Worm (Caenorhabditis elegans) whole organism, L1 larva: ENCODE measurements around the gene acdh-6.

Source experiments
- C04F5.9 ChIP-seq: sonication (generic microtip); optimal IDR thresholded peaks from 2 replicates; lab custom pipeline; 2016; ENCODE audit warnings: missing genetic modification characterization, missing compliant biosample characterization
- C16A3.4 ChIP-seq: fragments of 150-350 bp; optimal IDR thresholded peaks from 2 replicates; lab custom pipeline; 2014; ENCODE audit warnings: missing biosample characterization, missing genetic modification characterization
- Y116A8C.19 ChIP-seq: sonication (generic microtip); optimal IDR thresholded peaks from 2 replicates; lab custom pipeline; 2016; ENCODE audit warnings: missing compliant biosample characterization, missing genetic modification characterization, borderline replicate concordance
- aly-2 ChIP-seq: fragments of 150-350 bp; optimal IDR thresholded peaks from 2 replicates; lab custom pipeline; 2014; ENCODE audit warnings: missing biosample characterization, missing genetic modification characterization
- blmp-1 ChIP-seq: fragments of 150-350 bp; optimal IDR thresholded peaks from 2 replicates; lab custom pipeline; 2014; ENCODE audit warnings: missing biosample characterization, missing genetic modification characterization
- ceh-8 ChIP-seq: fragments of 200-800 bp; sonication (Bioruptor generic); optimal IDR thresholded peaks from 2 replicates; lab custom pipeline; 2018; ENCODE audit warnings: mild to moderate bottlenecking, missing genetic modification characterization, moderate library complexity, missing compliant biosample characterization
- dpl-1 ChIP-seq, 3 experiments: fragments of 150-350 bp in 2 of 3; sonication (generic microtip) in 1 of 3; optimal IDR thresholded peaks; 2 replicates each; lab custom pipeline; 2014 to 2017; ENCODE audit warnings: missing biosample characterization in 3 of 3, missing genetic modification characterization in 3 of 3, missing genetic modification reagents in 3 of 3
- dsc-1 ChIP-seq: sonication (generic microtip); optimal IDR thresholded peaks from 2 replicates; lab custom pipeline; 2016; ENCODE audit warnings: mild to moderate bottlenecking, missing genetic modification characterization, missing compliant biosample characterization
- egl-13 ChIP-seq: sonication (generic microtip); optimal IDR thresholded peaks from 2 replicates; lab custom pipeline; 2016; ENCODE audit warnings: missing genotype, missing genetic modification reagents, missing genetic modification characterization, missing compliant biosample characterization
- elt-2 ChIP-seq: sonication (generic microtip); optimal IDR thresholded peaks from 2 replicates; lab custom pipeline; 2016; ENCODE audit warnings: missing genetic modification characterization, mild to moderate bottlenecking, inconsistent platforms, missing compliant biosample characterization, missing genetic modification reagents
- elt-3 ChIP-seq, 6 experiments: fragments of 150-350 bp in 1 of 6; sonication (generic microtip); optimal IDR thresholded peaks; 2 replicates each; lab custom pipeline; 2017 to 2018; ENCODE audit warnings: missing biosample characterization in 6 of 6, missing genetic modification characterization in 6 of 6, inconsistent platforms in 1 of 6
- ets-5 ChIP-seq: fragments of 200-800 bp; sonication (Bioruptor generic); IDR thresholded peaks from 2 replicates; pipeline ENCODE4 v1.3.6; 2022; ENCODE audit warnings: missing genetic modification characterization, missing compliant biosample characterization
- fos-1 ChIP-seq: fragments of 150-350 bp; optimal IDR thresholded peaks from 2 replicates; lab custom pipeline; 2014; ENCODE audit warnings: missing biosample characterization, missing genetic modification characterization
- hlh-4 ChIP-seq: sonication (generic microtip); optimal IDR thresholded peaks from 2 replicates; lab custom pipeline; 2016; ENCODE audit warnings: mild to moderate bottlenecking, missing genetic modification characterization, missing compliant biosample characterization
- hpl-2 ChIP-seq: fragments of 150-350 bp; optimal IDR thresholded peaks from 2 replicates; lab custom pipeline; 2014; ENCODE audit warnings: missing biosample characterization, missing genetic modification reagents, missing genetic modification characterization
- irx-1 ChIP-seq: sonication (generic microtip); optimal IDR thresholded peaks from 2 replicates; lab custom pipeline; 2016; ENCODE audit warnings: missing genetic modification characterization, missing compliant biosample characterization
- lin-14 ChIP-seq: fragments of 200-800 bp; sonication (Bioruptor generic); optimal IDR thresholded peaks from 2 replicates; lab custom pipeline; 2018; ENCODE audit warnings: mild to moderate bottlenecking, missing genetic modification characterization, moderate library complexity, missing compliant biosample characterization
- lir-3 ChIP-seq: sonication (generic microtip); optimal IDR thresholded peaks from 2 replicates; lab custom pipeline; 2016; ENCODE audit warnings: mild to moderate bottlenecking, missing genetic modification characterization, moderate library complexity, missing compliant biosample characterization; ENCODE audit not compliant: poor library complexity
- mef-2 ChIP-seq: fragments of 150-350 bp; optimal IDR thresholded peaks from 2 replicates; lab custom pipeline; 2014; ENCODE audit warnings: missing biosample characterization, missing genetic modification characterization
- mep-1 ChIP-seq: fragments of 150-350 bp; optimal IDR thresholded peaks from 2 replicates; lab custom pipeline; 2014; ENCODE audit warnings: missing biosample characterization, missing genetic modification characterization
- nhr-20 ChIP-seq: sonication (generic microtip); optimal IDR thresholded peaks from 2 replicates; lab custom pipeline; 2016; ENCODE audit warnings: mild to moderate bottlenecking, missing genetic modification characterization, missing compliant biosample characterization
- nhr-47 ChIP-seq: sonication (generic microtip); optimal IDR thresholded peaks from 2 replicates; lab custom pipeline; 2016; ENCODE audit warnings: mild to moderate bottlenecking, missing genetic modification characterization, moderate library complexity, missing compliant biosample characterization
- nhr-71 ChIP-seq: sonication (generic microtip); optimal IDR thresholded peaks from 2 replicates; lab custom pipeline; 2016; ENCODE audit warnings: mild to moderate bottlenecking, missing genetic modification characterization, moderate library complexity, missing compliant biosample characterization
- nhr-84 ChIP-seq: sonication (generic microtip); optimal IDR thresholded peaks from 2 replicates; lab custom pipeline; 2017; ENCODE audit warnings: missing biosample characterization, missing genetic modification characterization
- nhr-85 ChIP-seq: sonication (generic microtip); peaks from one replicate; lab custom pipeline; 2016; ENCODE audit warnings: missing genetic modification characterization, inconsistent platforms, missing compliant biosample characterization
- nhr-90 ChIP-seq: sonication (generic microtip); optimal IDR thresholded peaks from 2 replicates; lab custom pipeline; 2016; ENCODE audit warnings: mild to moderate bottlenecking, missing genetic modification characterization, missing compliant biosample characterization; ENCODE audit not compliant: poor library complexity
- snu-23 ChIP-seq: sonication (generic microtip); optimal IDR thresholded peaks from 2 replicates; lab custom pipeline; 2016; ENCODE audit warnings: missing genetic modification characterization, missing compliant biosample characterization
- sptf-1 ChIP-seq: fragments of 150-350 bp; optimal IDR thresholded peaks from 2 replicates; lab custom pipeline; 2014; ENCODE audit warnings: missing biosample characterization, missing genetic modification characterization
- unc-30 ChIP-seq: sonication (generic microtip); optimal IDR thresholded peaks from 2 replicates; lab custom pipeline; 2017; ENCODE audit warnings: missing biosample characterization, missing genetic modification characterization
- unc-62 ChIP-seq: fragments of 150-350 bp; optimal IDR thresholded peaks from 2 replicates; lab custom pipeline; 2014; ENCODE audit warnings: missing biosample characterization, missing genetic modification reagents, missing genetic modification characterization
- unc-98 ChIP-seq: fragments of 200-800 bp; sonication (Bioruptor generic); IDR thresholded peaks from 2 replicates; pipeline ENCODE4 v1.3.6; 2022; ENCODE audit warnings: missing genetic modification characterization, missing compliant biosample characterization
- zip-4 ChIP-seq: fragments of 200-800 bp; sonication (Bioruptor generic); optimal IDR thresholded peaks from 2 replicates; lab custom pipeline; 2018; ENCODE audit warnings: mild to moderate bottlenecking, missing genetic modification characterization, moderate library complexity, missing compliant biosample characterization
- ztf-4 ChIP-seq: fragments of 150-350 bp; optimal IDR thresholded peaks from 2 replicates; lab custom pipeline; 2014; ENCODE audit warnings: missing biosample characterization, missing genetic modification characterization

acdh-6 gene

DNA sequence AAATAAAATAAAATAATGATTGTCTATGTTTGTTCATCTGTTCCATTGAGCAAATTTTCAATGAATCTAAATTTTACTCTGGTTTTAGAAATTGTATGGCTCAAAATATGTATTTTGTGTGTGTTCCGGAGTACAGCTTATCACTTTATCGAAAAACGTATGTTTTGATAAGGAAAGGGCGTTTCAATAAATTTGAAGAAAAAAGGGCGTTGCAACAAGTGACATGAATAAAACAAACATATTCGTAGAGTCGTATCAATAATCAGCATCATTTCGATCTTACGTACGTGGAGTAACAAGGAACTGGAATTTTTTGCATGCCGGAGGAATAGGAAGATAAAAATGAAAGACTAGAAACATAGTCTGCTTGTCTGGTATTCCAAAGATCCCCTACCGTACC is 33.2 kb downstream of the acdh-6 start:
- TF ChIP-seq nhr-47 (no peak), unc-62 (no peak), elt-3 (tag; optimal IDR thresholded peaks at IDR 0.05; lab: Kevin White, UChicago) (no peak), lin-14 (GFP tag; lab: Kevin White, UChicago) (peak; percentile 7), hlh-4 (tag; lab: Kevin White, UChicago) (no peak), elt-2 (tag; lab: Kevin White, UChicago) (peak; percentile 75)

DNA sequence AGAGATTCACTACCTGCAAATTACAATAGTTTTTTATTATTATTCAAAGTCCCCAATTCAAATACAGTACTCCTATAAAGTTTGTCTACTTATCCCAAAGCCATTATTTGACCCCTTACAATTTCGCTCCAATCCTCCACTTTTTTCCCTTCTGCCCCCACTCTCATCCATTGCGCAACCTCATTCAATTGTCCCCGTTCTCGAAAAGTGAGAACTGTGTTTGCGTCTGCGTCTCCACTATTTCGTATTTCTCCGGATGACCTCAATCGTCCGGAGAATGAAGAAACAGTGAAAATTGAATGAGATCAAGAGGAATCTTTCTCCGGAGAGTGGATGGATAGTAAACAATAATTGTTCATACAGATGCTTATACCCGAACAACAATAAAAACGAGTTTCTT is 35.8 kb downstream of the acdh-6 start:
- TF ChIP-seq unc-30 (tag; lab: Kevin White, UChicago) (no peak), lir-3 (tag; lab: Kevin White, UChicago) (no peak), hpl-2 (no peak), zip-4 (no peak), blmp-1 (tag; lab: Kevin White, UChicago) (peak; percentile 97)

DNA sequence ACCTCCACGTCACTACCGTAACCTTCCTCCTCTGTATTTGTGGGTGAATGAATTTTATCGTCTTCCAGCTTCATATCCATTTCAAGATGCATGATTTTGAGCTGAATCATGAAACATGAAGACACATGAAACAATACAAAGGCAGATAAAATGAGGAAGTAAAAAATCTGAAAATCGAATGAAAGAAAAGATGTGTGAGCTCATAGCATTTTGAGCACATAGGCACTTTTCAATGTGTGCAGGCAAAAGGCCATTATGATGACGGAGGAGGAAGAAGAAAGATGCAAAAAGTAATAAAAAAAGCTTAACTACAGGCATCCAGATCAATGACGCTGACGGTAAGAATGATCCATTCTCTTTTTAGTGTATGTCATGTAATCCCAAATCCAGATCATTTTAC is 36.8 kb downstream of the acdh-6 start, which contains the start of gene ztf-30:
TSS of gene ztf-30 (minus strand) at position 101 of the 400 bp plus-strand sequence.
- TF ChIP-seq aly-2 (no peak), dsc-1 (tag; lab: Kevin White, UChicago) (peak; percentile 24), sptf-1 (tag; lab: Kevin White, UChicago) (no peak), nhr-90 (tag; lab: Kevin White, UChicago) (no peak), unc-62 (no peak), nhr-85 (tag; lab: Kevin White, UChicago) (no peak), ets-5 (GFP tag; lab: Robert Waterston, UW) (no peak)

DNA sequence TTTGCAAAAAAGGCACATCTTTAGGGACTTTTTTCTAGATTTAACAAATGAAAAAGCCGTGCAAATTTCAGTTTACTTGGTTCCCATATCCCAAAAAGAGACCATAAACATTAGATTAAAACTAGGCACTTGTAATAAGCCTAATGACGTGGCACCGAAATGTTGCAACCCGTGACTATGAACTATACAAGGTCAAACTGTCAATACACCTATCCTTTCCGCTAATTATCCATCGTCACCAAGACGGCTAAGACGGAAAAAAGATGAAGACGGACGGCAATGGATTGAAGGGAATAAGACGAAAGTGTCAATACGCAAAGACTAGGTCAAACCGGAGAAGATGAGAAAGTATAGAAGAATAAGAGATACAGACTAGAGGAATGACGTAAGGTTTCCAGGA is 38.0 kb downstream of the acdh-6 start:
- TF ChIP-seq C16A3.4 (peak; percentile 19), nhr-20 (tag; lab: Kevin White, UChicago) (peak; percentile 8), fos-1 (tag; lab: Kevin White, UChicago) (no peak), nhr-85 (tag; lab: Kevin White, UChicago) (peak; percentile 62), dpl-1 (GFP tag; optimal IDR thresholded peaks at IDR 0.05; lab: Kevin White, UChicago) (peak in 1 of 3 experiments; percentile 8), snu-23 (GFP tag; lab: Kevin White, UChicago) (peak; percentile 12), Y116A8C.19 (tag; lab: Kevin White, UChicago) (no peak), unc-98 (GFP tag; lab: Robert Waterston, UW) (no peak), egl-13 (tag; lab: Kevin White, UChicago) (no peak), elt-3 (tag; optimal IDR thresholded peaks at IDR 0.05; lab: Kevin White, UChicago) (peak in 1 of 6 experiments; percentile 59), blmp-1 (tag; lab: Kevin White, UChicago) (peak; percentile 94), mep-1 (peak; percentile 53)

DNA sequence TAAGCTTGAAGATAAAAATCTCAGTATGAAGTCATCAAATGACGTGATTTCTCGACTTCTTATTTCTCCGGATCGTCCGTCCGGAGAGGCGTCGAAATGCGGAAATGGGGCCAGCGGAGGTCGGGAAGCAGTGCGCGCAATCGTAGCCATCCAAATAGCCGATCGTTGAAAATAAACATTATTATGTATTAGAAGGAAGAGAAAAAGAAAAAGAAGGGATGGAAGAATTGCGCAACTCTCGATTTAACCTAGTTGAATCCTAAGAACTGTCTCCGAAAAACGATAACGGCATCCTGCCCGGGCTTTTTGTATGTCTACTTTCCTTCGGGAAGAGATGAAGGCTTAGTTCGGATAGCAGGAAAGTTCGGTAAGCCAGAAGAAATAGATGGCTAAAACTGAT is 41.2 kb downstream of the acdh-6 start:
- no peak for TF ChIP-seq fos-1 (tag; lab: Kevin White, UChicago)
- TF ChIP-seq blmp-1 (tag; lab: Kevin White, UChicago) = peak; percentile 93

DNA sequence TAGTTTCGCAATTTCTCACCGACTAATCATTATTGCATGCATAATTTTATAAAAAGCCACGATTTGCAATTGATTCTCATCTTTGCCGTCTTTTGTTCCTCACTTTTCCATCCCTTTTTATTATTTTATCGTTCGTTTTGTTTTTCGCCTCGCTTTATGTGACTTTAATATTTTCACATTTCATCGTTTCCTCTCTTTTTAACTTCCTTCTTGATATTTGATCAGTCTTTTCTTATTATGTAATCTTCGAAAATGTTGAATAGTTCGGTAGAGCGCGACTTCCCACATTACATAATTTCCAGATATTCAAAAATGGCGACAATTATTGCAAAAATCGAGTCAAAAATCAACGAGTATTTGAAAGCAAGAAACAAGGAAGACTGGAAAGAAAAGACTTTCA is 44.6 kb downstream of the acdh-6 start, which contains the start of gene C06E1.1:
TSS of gene C06E1.1 (plus strand) at position 301 of the 400 bp plus-strand sequence.
- TF ChIP-seq C16A3.4 = no peak
- no peak for TF ChIP-seq nhr-71 (tag; lab: Kevin White, UChicago)
- TF ChIP-seq ets-5 (GFP tag; lab: Robert Waterston, UW) = no peak
- no peak for TF ChIP-seq irx-1 (tag; lab: Kevin White, UChicago)
- TF ChIP-seq lin-14 (GFP tag; lab: Kevin White, UChicago) = no peak
- TF ChIP-seq fos-1 (tag; lab: Kevin White, UChicago) = no peak
- no peak for TF ChIP-seq nhr-84 (tag; lab: Kevin White, UChicago)
- TF ChIP-seq dpl-1 (GFP tag; optimal IDR thresholded peaks at IDR 0.05; lab: Kevin White, UChicago) = no peak
- TF ChIP-seq ceh-8 (GFP tag; lab: Kevin White, UChicago) = no peak
- TF ChIP-seq C04F5.9 (tag; lab: Kevin White, UChicago) = no peak
- TF ChIP-seq ztf-4 = no peak
- no peak for TF ChIP-seq mef-2 (tag; lab: Kevin White, UChicago)
- no peak for TF ChIP-seq elt-2 (tag; lab: Kevin White, UChicago)
- no peak for TF ChIP-seq hpl-2
- TF ChIP-seq zip-4 = no peak
- no peak for TF ChIP-seq hlh-4 (tag; lab: Kevin White, UChicago)
